Fruit fly (Drosophila melanogaster) whole organism, embryonic: ENCODE data around the gene CG9616.

Experiments used
- Antp ChIP-seq: fragments of 200-800 bp; sonication (Bioruptor generic); optimal IDR thresholded peaks from 3 replicates; lab custom pipeline; 2016; ENCODE audit warnings: missing biosample characterization, missing genetic modification characterization
- B-H2 ChIP-seq: fragments of 200-800 bp; sonication (Bioruptor generic); optimal IDR thresholded peaks from 2 replicates; lab custom pipeline; 2018; ENCODE audit warnings: missing biosample characterization, mild to moderate bottlenecking, missing genetic modification characterization
- Bteb2 ChIP-seq: fragments of 200-800 bp; sonication (Bioruptor generic); optimal IDR thresholded peaks from 2 replicates; lab custom pipeline; 2016; ENCODE audit warnings: missing biosample characterization, missing genetic modification characterization
- CG10209 ChIP-seq: fragments of 200-800 bp; sonication (Bioruptor generic); optimal IDR thresholded peaks from 3 replicates; lab custom pipeline; 2017; ENCODE audit warnings: missing biosample characterization, mild to moderate bottlenecking, missing genetic modification characterization, missing genetic modification reagents
- CG10431 ChIP-seq: fragments of 200-800 bp; sonication (Bioruptor generic); optimal IDR thresholded peaks from 3 replicates; lab custom pipeline; 2018; ENCODE audit warnings: missing biosample characterization, mild to moderate bottlenecking, missing genetic modification characterization
- CG11093 ChIP-seq: fragments of 200-800 bp; sonication (Bioruptor generic); IDR thresholded peaks from 3 replicates; pipeline ENCODE4 v1.3.6; 2022; ENCODE audit warnings: missing biosample characterization, missing genetic modification characterization
- CG11247 ChIP-seq: fragments of 200-800 bp; sonication (Bioruptor generic); IDR thresholded peaks from 2 replicates; pipeline ENCODE4 v1.3.6; 2022; ENCODE audit warnings: missing biosample characterization, missing genetic modification characterization
- CG11504 ChIP-seq: fragments of 200-800 bp; sonication (Bioruptor generic); optimal IDR thresholded peaks from 3 replicates; lab custom pipeline; 2019; ENCODE audit warnings: missing biosample characterization, mild to moderate bottlenecking, missing genetic modification characterization, moderate library complexity
- CG15011 ChIP-seq: fragments of 200-800 bp; sonication (Bioruptor generic); optimal IDR thresholded peaks from 3 replicates; lab custom pipeline; 2018; ENCODE audit warnings: missing biosample characterization, mild to moderate bottlenecking, missing genetic modification characterization
- CG2116 ChIP-seq: fragments of 200-800 bp; sonication (Bioruptor generic); optimal IDR thresholded peaks from 3 replicates; lab custom pipeline; 2018; ENCODE audit warnings: missing biosample characterization, mild to moderate bottlenecking, missing genetic modification characterization
- CG2199 ChIP-seq: fragments of 200-800 bp; sonication (Bioruptor generic); IDR thresholded peaks from 3 replicates; pipeline ENCODE4 v1.3.6; 2022; ENCODE audit warnings: missing biosample characterization, missing genetic modification characterization
- CG3065 ChIP-seq: fragments of 200-800 bp; sonication (Bioruptor generic); optimal IDR thresholded peaks from 2 replicates; lab custom pipeline; 2016; ENCODE audit warnings: missing biosample characterization, missing genetic modification characterization
- CG31224 ChIP-seq: fragments of 200-800 bp; sonication (Bioruptor generic); IDR thresholded peaks from 2 replicates; pipeline ENCODE4 v1.3.6; 2022; ENCODE audit warnings: missing biosample characterization, missing genetic modification characterization
- CG31388 ChIP-seq: fragments of 200-800 bp; sonication (Bioruptor generic); optimal IDR thresholded peaks from 2 replicates; lab custom pipeline; 2016; ENCODE audit warnings: missing biosample characterization, missing genetic modification characterization
- CG3163 ChIP-seq: fragments of 200-800 bp; sonication (Bioruptor generic); optimal IDR thresholded peaks from 3 replicates; lab custom pipeline; 2016; ENCODE audit warnings: missing biosample characterization, missing genetic modification characterization
- CG3726 ChIP-seq: fragments of 200-800 bp; sonication (Bioruptor generic); IDR thresholded peaks from 3 replicates; pipeline ENCODE4, ENCODE4 v1.3.6; 2022; ENCODE audit warnings: missing biosample characterization, missing genetic modification characterization
- CG42726 ChIP-seq: fragments of 200-800 bp; sonication (Bioruptor generic); IDR thresholded peaks from 2 replicates; pipeline ENCODE4 v1.3.6; 2022; ENCODE audit warnings: missing biosample characterization, missing genetic modification characterization; ENCODE audit not compliant: partially characterized antibody
- CG7745 ChIP-seq: fragments of 200-800 bp; sonication (Bioruptor generic); optimal IDR thresholded peaks from 2 replicates; lab custom pipeline; 2018; ENCODE audit warnings: missing biosample characterization, mild to moderate bottlenecking, missing genetic modification characterization, moderate library complexity
- CG7839 ChIP-seq: fragments of 200-800 bp; sonication (Bioruptor generic); optimal IDR thresholded peaks from 3 replicates; lab custom pipeline; 2018; ENCODE audit warnings: missing biosample characterization, mild to moderate bottlenecking, missing genetic modification characterization, moderate library complexity
- CG9727 ChIP-seq: fragments of 200-800 bp; sonication (Bioruptor generic); optimal IDR thresholded peaks from 3 replicates; lab custom pipeline; 2017; ENCODE audit warnings: missing biosample characterization, mild to moderate bottlenecking, missing genetic modification characterization
- CTCF ChIP-seq: fragments of 200-800 bp; sonication (Bioruptor generic); optimal IDR thresholded peaks from 2 replicates; lab custom pipeline; 2017; ENCODE audit warnings: missing biosample characterization, mild to moderate bottlenecking, missing genetic modification characterization, moderate library complexity
- Dad ChIP-seq: fragments of 200-800 bp; sonication (Bioruptor generic); optimal IDR thresholded peaks from 3 replicates; lab custom pipeline; 2016; ENCODE audit warnings: missing biosample characterization, missing genetic modification characterization
- Drgx ChIP-seq: fragments of 200-800 bp; sonication (Bioruptor generic); IDR thresholded peaks from 2 replicates; pipeline ENCODE4 v1.3.6; 2022; ENCODE audit warnings: missing biosample characterization, missing genetic modification characterization
- E2f1 ChIP-seq: fragments of 200-800 bp; sonication (Bioruptor generic); IDR thresholded peaks from 2 replicates; pipeline ENCODE4 v1.3.6; 2022; ENCODE audit warnings: missing biosample characterization, missing genetic modification characterization
- Hr51 ChIP-seq, 2 experiments: fragments of 200-800 bp; sonication (Bioruptor generic); optimal IDR thresholded peaks; 2 replicates in 1 of 2; 3 replicates in 1 of 2; lab custom pipeline; 2016 to 2018; ENCODE audit warnings: missing biosample characterization in 2 of 2, missing genetic modification characterization in 2 of 2, mild to moderate bottlenecking in 1 of 2, moderate library complexity in 1 of 2
- Lim3 ChIP-seq: fragments of 200-800 bp; sonication (Bioruptor generic); IDR thresholded peaks from 2 replicates; pipeline ENCODE4 v1.3.6; 2022; ENCODE audit warnings: missing biosample characterization, missing genetic modification characterization
- MTF-1 ChIP-seq: fragments of 200-800 bp; sonication (Bioruptor generic); optimal IDR thresholded peaks from 2 replicates; lab custom pipeline; 2018; ENCODE audit warnings: missing biosample characterization, mild to moderate bottlenecking, missing genetic modification characterization, borderline replicate concordance
- Meics ChIP-seq: fragments of 200-800 bp; sonication (Bioruptor generic); optimal IDR thresholded peaks from 2 replicates; lab custom pipeline; 2017; ENCODE audit warnings: missing biosample characterization, mild to moderate bottlenecking, missing genetic modification characterization
- Oli ChIP-seq: fragments of 200-800 bp; sonication (Bioruptor generic); optimal IDR thresholded peaks from 2 replicates; lab custom pipeline; 2018; ENCODE audit warnings: missing biosample characterization, mild to moderate bottlenecking, missing genetic modification characterization, moderate library complexity
- Pdp1 ChIP-seq, 2 experiments: fragments of 200-800 bp; sonication (Bioruptor generic); optimal IDR thresholded peaks; 3 replicates each; lab custom pipeline; 2016; ENCODE audit warnings: missing biosample characterization in 2 of 2, missing genetic modification characterization in 2 of 2, mild to moderate bottlenecking in 1 of 2, moderate library complexity in 1 of 2
- Sox102F ChIP-seq: fragments of 200-800 bp; sonication (Bioruptor generic); optimal IDR thresholded peaks from 2 replicates; lab custom pipeline; 2018; ENCODE audit warnings: missing biosample characterization, mild to moderate bottlenecking, missing genetic modification characterization, moderate library complexity
- Sry-β ChIP-seq: fragments of 200-800 bp; sonication (Bioruptor generic); optimal IDR thresholded peaks from 2 replicates; lab custom pipeline; 2018; ENCODE audit warnings: missing biosample characterization, mild to moderate bottlenecking, missing genetic modification characterization, moderate library complexity
- Ssrp ChIP-seq: fragments of 200-800 bp; sonication (Bioruptor generic); optimal IDR thresholded peaks from 2 replicates; lab custom pipeline; 2018; ENCODE audit warnings: missing biosample characterization, mild to moderate bottlenecking, missing genetic modification characterization, moderate library complexity
- abd-A ChIP-seq: fragments of 200-800 bp; sonication (Bioruptor generic); optimal IDR thresholded peaks from 3 replicates; lab custom pipeline; 2019; ENCODE audit warnings: missing biosample characterization, mild to moderate bottlenecking, missing genetic modification characterization, moderate library complexity
- al ChIP-seq: fragments of 200-800 bp; sonication (Bioruptor generic); IDR thresholded peaks from 2 replicates; pipeline ENCODE4 v1.3.6; 2022; ENCODE audit warnings: missing biosample characterization, missing genetic modification characterization
- ase ChIP-seq: fragments of 200-800 bp; sonication (Bioruptor generic); IDR thresholded peaks from 3 replicates; pipeline ENCODE4 v1.3.6; 2022; ENCODE audit warnings: missing biosample characterization, missing genetic modification characterization
- bigmax ChIP-seq: fragments of 200-800 bp; sonication (Bioruptor generic); optimal IDR thresholded peaks from 2 replicates; lab custom pipeline; 2018; ENCODE audit warnings: missing biosample characterization, mild to moderate bottlenecking, missing genetic modification characterization
- crp ChIP-seq, 2 experiments: fragments of 200-800 bp; sonication (Bioruptor generic); optimal IDR thresholded peaks; 2 replicates in 1 of 2; 3 replicates in 1 of 2; lab custom pipeline; 2017; ENCODE audit warnings: missing biosample characterization in 2 of 2, missing genetic modification characterization in 2 of 2, mild to moderate bottlenecking in 1 of 2, moderate library complexity in 1 of 2
- da ChIP-seq: fragments of 200-800 bp; sonication (Bioruptor generic); optimal IDR thresholded peaks from 2 replicates; lab custom pipeline; 2016; ENCODE audit warnings: missing biosample characterization, missing genetic modification characterization
- eyg ChIP-seq: fragments of 200-800 bp; sonication (Bioruptor generic); optimal IDR thresholded peaks from 3 replicates; lab custom pipeline; 2016; ENCODE audit warnings: missing biosample characterization, missing genetic modification characterization
- knrl ChIP-seq: fragments of 200-800 bp; sonication (Bioruptor generic); IDR thresholded peaks from 3 replicates; pipeline ENCODE4 v1.3.6; 2022; ENCODE audit warnings: missing biosample characterization, missing genetic modification characterization; ENCODE audit not compliant: partially characterized antibody
- peb ChIP-seq: fragments of 200-800 bp; sonication (Bioruptor generic); IDR thresholded peaks from 2 replicates; pipeline ENCODE4 v1.3.6; 2022; ENCODE audit warnings: missing biosample characterization, missing genetic modification characterization
- pfk ChIP-seq: fragments of 200-800 bp; sonication (Bioruptor generic); optimal IDR thresholded peaks from 2 replicates; lab custom pipeline; 2018; ENCODE audit warnings: missing biosample characterization, mild to moderate bottlenecking, missing genetic modification characterization, moderate library complexity
- scrt ChIP-seq: fragments of 200-800 bp; sonication (Bioruptor generic); optimal IDR thresholded peaks from 2 replicates; lab custom pipeline; 2018; ENCODE audit warnings: missing biosample characterization, mild to moderate bottlenecking, missing genetic modification characterization, moderate library complexity
- sens-2 ChIP-seq: fragments of 200-800 bp; sonication (Bioruptor generic); IDR thresholded peaks from 2 replicates; pipeline ENCODE4 v1.3.6; 2022; ENCODE audit warnings: missing biosample characterization, missing genetic modification characterization
- sima ChIP-seq: fragments of 200-800 bp; sonication (Bioruptor generic); optimal IDR thresholded peaks from 2 replicates; lab custom pipeline; 2016; ENCODE audit warnings: missing biosample characterization, missing genetic modification characterization
- tin ChIP-seq: fragments of 200-800 bp; sonication (Bioruptor generic); optimal IDR thresholded peaks from 3 replicates; lab custom pipeline; 2016; ENCODE audit warnings: missing biosample characterization, missing genetic modification characterization
- tx ChIP-seq: fragments of 200-800 bp; sonication (Bioruptor generic); optimal IDR thresholded peaks from 2 replicates; lab custom pipeline; 2016; ENCODE audit warnings: missing biosample characterization, missing genetic modification characterization
- zfh1 ChIP-seq: fragments of 200-800 bp; sonication (Bioruptor generic); IDR thresholded peaks from 3 replicates; pipeline ENCODE4 v1.3.6; 2022; ENCODE audit warnings: missing biosample characterization, missing genetic modification characterization
- zfh2 ChIP-seq: fragments of 200-800 bp; sonication (Bioruptor generic); optimal IDR thresholded peaks from 2 replicates; lab custom pipeline; 2016; ENCODE audit warnings: missing biosample characterization, missing genetic modification characterization

CG9616 gene

dm6 chr3R:14277894-14278522 lies 32.7 kb upstream of the CG9616 start (continued):
- peak; percentile 97 for TF ChIP-seq Drgx (GFP tag; lab: Robert Waterston, UW)
- TF ChIP-seq da (GFP tag; lab: Kevin White, UChicago) = no peak
- peak; percentile 58 for TF ChIP-seq CG11247 (GFP tag; lab: Robert Waterston, UW)
- no peak for TF ChIP-seq knrl
- TF ChIP-seq Meics (GFP tag; lab: Kevin White, UChicago) = peak; percentile 80
- TF ChIP-seq tin (GFP tag; lab: Kevin White, UChicago) = peak; percentile 74
- peak; percentile 54; the same call in 1 of the 2 replicates for TF ChIP-seq al
- peak; percentile 22 for TF ChIP-seq B-H2
- TF ChIP-seq Pdp1 (GFP tag; optimal IDR thresholded peaks at IDR 0.05; lab: Kevin White, UChicago) = peak in 1 of 2 experiments; percentile 41
- peak; percentile 66 for TF ChIP-seq CG15011 (GFP tag; lab: Kevin White, UChicago)
- TF ChIP-seq Antp = no peak
- TF ChIP-seq MTF-1 (GFP tag; lab: Kevin White, UChicago) = peak; percentile 46
- TF ChIP-seq ase (GFP tag; lab: Robert Waterston, UW) = peak; percentile 44; the same call in 2 of the 3 replicates
- TF ChIP-seq pfk (GFP tag; lab: Kevin White, UChicago) = no peak
- TF ChIP-seq Bteb2 (GFP tag; lab: Kevin White, UChicago) = no peak
- TF ChIP-seq sens-2 = 0 out of 2 replicates have a peak, but pooled peaks have one; percentile 50
- TF ChIP-seq CG10209 (GFP tag; lab: Kevin White, UChicago) = peak; percentile 86
- peak; percentile 97 for TF ChIP-seq CG9727 (GFP tag; lab: Kevin White, UChicago)
- peak; percentile 75 for TF ChIP-seq Oli (tag; lab: Kevin White, UChicago)
- TF ChIP-seq CG10431 (GFP tag; lab: Kevin White, UChicago) = no peak
- peak in 1 of 2 experiments; percentile 10 for TF ChIP-seq crp (GFP tag; optimal IDR thresholded peaks at IDR 0.05; lab: Kevin White, UChicago)
- TF ChIP-seq CG7745 (tag; lab: Kevin White, UChicago) = peak; percentile 18
- peak; percentile 20 for TF ChIP-seq CG31388
- TF ChIP-seq CG42726 (GFP tag; lab: Robert Waterston, UW) = no peak
- peak; percentile 90 for TF ChIP-seq zfh1
- TF ChIP-seq CG31224 (GFP tag; lab: Robert Waterston, UW) = peak; percentile 63
- TF ChIP-seq CTCF (GFP tag; lab: Kevin White, UChicago) = no peak
- peak; percentile 71 for TF ChIP-seq E2f1
- peak; percentile 50 for TF ChIP-seq CG3065 (GFP tag; lab: Kevin White, UChicago)
- peak; percentile 86 for TF ChIP-seq CG7839
- TF ChIP-seq Hr51 (GFP tag; optimal IDR thresholded peaks at IDR 0.05; lab: Kevin White, UChicago) = peak in 1 of 2 experiments; percentile 79
- TF ChIP-seq Dad (GFP tag; lab: Kevin White, UChicago) = peak; percentile 20
- peak; percentile 16 for TF ChIP-seq CG11504 (tag; lab: Kevin White, UChicago)
- TF ChIP-seq CG11093 (GFP tag; lab: Robert Waterston, UW) = peak; percentile 77
- no peak for TF ChIP-seq abd-A (tag; lab: Kevin White, UChicago)
- no peak; the same call in 1 of the 2 replicates for TF ChIP-seq peb (GFP tag; lab: Robert Waterston, UW)
- no peak for TF ChIP-seq Lim3
- TF ChIP-seq CG2116 (GFP tag; lab: Kevin White, UChicago) = peak; percentile 61
- TF ChIP-seq sima (GFP tag; lab: Kevin White, UChicago) = no peak
- TF ChIP-seq CG3163 (GFP tag; lab: Kevin White, UChicago) = no peak
- no peak for TF ChIP-seq scrt (GFP tag; lab: Kevin White, UChicago)
- no peak for TF ChIP-seq tx
- TF ChIP-seq eyg = no peak
- TF ChIP-seq CG3726 (GFP tag; lab: Robert Waterston, UW) = no peak
- peak; percentile 35 for TF ChIP-seq Ssrp (tag; lab: Kevin White, UChicago)
- no peak for TF ChIP-seq bigmax (GFP tag; lab: Kevin White, UChicago)
- TF ChIP-seq CG2199 (GFP tag; lab: Robert Waterston, UW) = peak; percentile 55; the same call in 1 of the 3 replicates
- peak; percentile 9 for TF ChIP-seq zfh2 (GFP tag; lab: Kevin White, UChicago)
- no peak for TF ChIP-seq Sry-β
- TF ChIP-seq Sox102F (GFP tag; lab: Kevin White, UChicago) = peak; percentile 71
